Worm (Caenorhabditis elegans): ENCODE results near the gene sel-13.
"Not testable (repeated sequence)": the region's sequence is repeated elsewhere in the genome, so short reads cannot be mapped to it uniquely, and the experiment has no call there.

The sel-13 gene

DNA sequence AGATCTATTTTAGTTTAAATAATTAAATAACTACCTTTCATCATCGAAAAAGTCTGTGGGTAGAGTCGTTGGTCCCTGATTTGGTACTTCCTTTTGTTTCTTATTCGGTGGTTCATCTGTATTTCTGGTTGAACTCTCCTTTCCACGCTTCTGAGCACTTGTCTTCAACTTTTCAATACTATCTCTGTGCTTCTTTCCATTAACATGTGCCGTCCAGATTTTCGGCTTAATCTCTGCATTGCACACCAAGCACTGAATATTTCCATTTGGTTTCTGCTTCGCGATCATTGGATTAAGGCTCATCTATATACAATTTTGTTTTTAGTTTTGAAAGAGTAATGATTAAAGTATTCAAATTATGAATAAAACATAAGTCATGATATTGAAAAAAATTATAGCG, at the start of gene sel-13:
Gene sel-13 (minus strand): TSS at position 303 of the 400 bp plus-strand sequence.
- TF ChIP-seq unc-62 (GFP tag; optimal IDR thresholded peaks at IDR 0.05): no peak

DNA sequence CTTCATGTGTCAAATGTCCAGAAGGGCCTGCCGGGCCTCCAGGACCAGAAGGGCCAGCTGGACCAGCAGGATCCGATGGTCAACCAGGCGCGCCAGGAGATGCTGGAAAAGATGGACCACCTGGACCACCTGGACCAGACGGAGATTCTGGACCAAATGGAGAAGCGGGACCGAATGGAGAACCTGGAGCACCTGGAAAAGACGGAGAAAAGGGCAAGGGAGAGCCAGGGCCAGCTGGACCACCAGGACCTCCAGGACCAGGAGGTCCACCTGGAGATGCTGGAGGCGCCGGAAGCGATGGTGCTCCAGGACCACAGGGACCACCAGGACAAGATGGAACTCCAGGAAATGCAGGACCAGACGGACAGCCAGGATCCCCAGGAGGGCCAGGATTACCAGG, 48.6 kb upstream of the sel-13 start:
- no peak for TF ChIP-seq unc-62 (GFP tag; optimal IDR thresholded peaks at IDR 0.05)

DNA sequence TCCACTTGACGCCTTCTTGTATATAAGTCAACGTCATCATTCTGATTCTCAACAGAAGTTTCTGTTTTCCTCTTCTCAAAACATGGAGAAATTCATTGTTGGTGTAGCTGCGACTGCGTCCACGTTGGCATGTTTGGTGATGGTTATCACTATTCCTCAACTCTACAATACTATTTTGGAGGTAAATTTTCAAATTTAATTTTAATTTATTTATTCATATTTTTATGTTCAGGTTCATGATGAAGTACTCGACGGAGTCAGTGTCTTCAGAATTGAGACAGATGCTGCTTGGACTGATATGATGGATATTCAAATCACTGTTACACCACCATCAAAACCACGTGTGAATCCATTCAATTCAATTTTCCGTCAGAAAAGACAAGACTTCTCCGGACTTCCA, 48.1 kb upstream of the sel-13 start, which contains the start of gene col-89:
Gene col-89 (plus strand): TSS at position 19 of the 400 bp plus-strand sequence.
- no peak for TF ChIP-seq unc-62 (GFP tag; optimal IDR thresholded peaks at IDR 0.05)

DNA sequence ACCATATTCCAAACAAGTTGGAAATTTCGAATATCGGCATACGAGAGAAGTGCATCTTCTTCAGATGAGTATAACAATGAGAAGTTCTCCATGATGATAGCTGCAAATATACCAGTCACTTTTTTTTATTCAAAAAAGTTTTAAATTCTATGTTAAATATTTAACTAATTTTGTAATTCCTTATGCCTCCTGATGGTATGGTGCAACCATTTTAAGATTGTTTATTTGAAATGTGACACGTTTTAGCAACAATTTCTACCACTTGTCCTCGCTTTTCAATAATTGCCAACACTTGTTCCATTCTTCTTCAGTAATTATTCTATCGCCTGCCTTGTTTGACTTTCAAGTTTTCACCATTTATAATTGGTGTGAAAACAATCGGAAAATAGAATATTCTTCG, 45.9 kb upstream of the sel-13 start, which contains the start of gene F17C8.6:
Gene F17C8.6 (minus strand): TSS at position 101 of the 400 bp plus-strand sequence.
- TF ChIP-seq unc-62 (GFP tag; optimal IDR thresholded peaks at IDR 0.05): no peak

DNA sequence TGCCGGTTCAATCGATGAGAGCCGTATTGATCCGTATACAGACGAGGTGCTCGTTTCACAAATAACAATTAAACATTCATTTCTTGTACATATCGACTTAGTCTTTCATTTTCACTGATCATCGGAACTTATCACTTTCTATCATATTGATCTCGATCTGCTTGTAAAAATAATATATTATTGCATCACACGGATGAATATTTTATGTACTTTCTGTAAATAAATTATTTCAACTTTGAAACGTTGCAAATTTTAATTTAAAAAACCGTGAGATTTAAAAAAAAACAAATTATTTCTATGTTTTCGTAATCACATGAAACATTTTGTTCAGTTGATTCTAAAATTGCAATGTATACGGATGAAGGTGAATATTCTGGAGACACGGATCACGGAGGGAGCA, 42.6 kb upstream of the sel-13 start, which contains the start of gene twk-6:
Gene twk-6 (plus strand): TSS at position 301 of the 400 bp plus-strand sequence.
- not testable (repeated sequence) for TF ChIP-seq unc-62 (GFP tag; optimal IDR thresholded peaks at IDR 0.05)

DNA sequence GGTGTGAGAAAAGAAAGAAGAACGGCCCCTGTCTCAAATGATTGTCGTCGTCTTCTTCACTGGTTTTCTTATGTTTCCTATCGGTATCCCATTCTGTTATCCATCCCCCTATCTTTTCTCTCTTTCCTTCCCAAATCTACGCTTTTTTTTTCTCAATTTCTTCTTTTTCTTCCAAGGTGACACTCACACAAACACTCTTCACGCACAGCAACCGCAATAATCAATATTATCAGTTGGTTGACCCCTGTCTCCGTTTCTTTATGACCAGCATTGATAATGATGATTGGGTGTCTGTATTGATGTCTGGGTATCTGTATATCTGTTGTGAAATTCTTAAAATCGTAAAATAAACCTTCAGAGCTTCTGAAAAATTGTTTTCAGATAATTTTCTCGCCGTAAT, 40.8 kb upstream of the sel-13 start:
- no peak for TF ChIP-seq unc-62 (GFP tag; optimal IDR thresholded peaks at IDR 0.05)

DNA sequence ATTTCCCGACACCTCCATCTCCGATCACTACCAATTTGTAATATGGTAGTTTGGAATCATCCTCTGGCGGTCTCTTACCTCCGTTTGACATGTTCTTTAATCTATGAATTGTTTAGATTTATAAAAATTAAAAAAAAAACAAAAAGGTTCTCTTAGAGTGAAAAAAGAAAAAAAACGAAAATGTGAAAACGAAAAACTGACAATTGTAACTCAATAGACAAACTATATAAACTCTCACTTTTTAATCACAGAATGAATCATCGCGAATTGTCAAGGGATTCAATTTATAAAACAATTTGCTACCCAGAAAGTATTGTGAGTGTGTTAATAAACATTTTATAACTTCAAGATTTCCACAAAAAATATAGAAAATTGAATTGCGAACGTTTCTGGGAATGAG, 40.0 kb upstream of the sel-13 start, which contains the start of gene ras-2:
Gene ras-2 (minus strand): TSS at position 101 of the 400 bp plus-strand sequence.
- no peak for TF ChIP-seq unc-62 (GFP tag; optimal IDR thresholded peaks at IDR 0.05)

DNA sequence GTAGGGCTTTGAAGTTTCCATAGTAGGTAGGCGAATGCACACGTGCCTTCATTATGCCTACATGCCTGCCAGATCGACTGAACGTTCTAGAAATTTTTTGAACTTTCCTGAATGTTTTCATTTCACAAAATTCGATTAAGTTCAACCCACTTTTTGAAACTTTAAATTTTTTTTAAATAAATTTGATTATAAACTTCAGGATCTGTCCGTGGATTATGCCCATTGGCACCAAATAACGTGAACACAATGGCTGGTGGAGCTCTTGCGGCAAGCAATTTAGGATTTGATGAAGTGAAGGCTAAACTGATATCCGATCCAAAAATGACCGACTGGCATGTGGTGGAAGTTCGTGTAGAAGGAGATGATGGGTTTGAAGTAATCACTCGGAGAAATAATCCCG, 35.4 kb upstream of the sel-13 start, which contains the start of gene F17C8.7:
Gene F17C8.7 (plus strand): TSS at position 301 of the 400 bp plus-strand sequence.
- TF ChIP-seq unc-62 (GFP tag; optimal IDR thresholded peaks at IDR 0.05): no peak

DNA sequence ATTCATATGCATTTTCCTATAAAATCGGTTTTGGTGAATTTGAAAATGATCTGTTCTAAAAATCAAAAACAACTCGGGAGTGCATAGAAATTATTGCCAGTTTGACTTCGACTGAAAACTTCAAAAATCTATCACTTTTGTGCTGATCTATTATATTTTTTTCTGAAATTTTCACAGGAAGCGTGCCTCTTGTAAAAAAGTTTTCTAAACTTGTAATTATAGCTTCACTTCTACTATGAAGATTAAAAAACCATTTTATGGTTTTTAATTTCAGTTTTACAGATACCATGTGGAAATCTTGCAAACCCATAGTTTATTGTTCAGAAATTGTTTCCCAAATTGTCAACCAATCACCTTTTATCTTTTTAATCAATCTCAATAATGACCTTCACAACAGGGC, 34.0 kb upstream of the sel-13 start, which contains the start of gene F17C8.9:
Gene F17C8.9 (plus strand): TSS at position 301 of the 400 bp plus-strand sequence.
- TF ChIP-seq unc-62 (GFP tag; optimal IDR thresholded peaks at IDR 0.05): no peak

DNA sequence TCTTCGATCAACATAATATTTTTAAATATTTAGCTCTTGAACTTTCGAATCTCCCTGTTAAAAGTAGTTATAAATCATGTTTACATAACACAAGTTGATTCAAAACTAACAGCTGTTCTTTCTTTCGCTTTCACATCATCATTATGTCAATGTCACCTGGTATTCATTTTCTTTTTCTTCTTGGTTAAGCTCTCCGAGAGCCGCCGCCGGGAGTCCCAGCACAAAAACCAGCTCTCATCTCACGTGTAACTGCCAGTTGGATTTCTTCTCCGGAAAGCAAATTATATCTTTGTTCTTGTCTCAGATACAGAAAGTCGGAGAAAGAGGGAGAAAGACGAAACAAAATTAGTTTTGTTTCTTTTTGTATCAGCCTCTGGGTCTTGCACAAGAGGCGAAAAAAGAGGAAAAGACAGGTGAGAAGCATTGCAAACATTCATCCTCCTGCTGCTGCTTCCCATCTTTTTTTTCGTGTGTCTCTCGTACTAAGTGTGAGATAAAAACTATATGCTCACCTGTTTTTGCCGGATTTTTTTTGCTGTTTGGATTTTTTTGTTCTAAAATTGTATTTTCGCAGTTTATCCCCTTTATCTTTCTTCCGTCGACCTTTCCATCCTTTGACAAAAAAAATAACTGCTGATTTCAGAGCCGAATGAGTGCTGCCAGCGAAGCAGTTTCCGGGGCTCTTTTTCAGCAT, 31.4 kb upstream of the sel-13 start, which contains the start of gene F17C8.3:
Gene F17C8.3 (plus strand): TSS at position 644 of the 694 bp plus-strand sequence.
- TF ChIP-seq unc-62 (GFP tag; optimal IDR thresholded peaks at IDR 0.05): no peak

DNA sequence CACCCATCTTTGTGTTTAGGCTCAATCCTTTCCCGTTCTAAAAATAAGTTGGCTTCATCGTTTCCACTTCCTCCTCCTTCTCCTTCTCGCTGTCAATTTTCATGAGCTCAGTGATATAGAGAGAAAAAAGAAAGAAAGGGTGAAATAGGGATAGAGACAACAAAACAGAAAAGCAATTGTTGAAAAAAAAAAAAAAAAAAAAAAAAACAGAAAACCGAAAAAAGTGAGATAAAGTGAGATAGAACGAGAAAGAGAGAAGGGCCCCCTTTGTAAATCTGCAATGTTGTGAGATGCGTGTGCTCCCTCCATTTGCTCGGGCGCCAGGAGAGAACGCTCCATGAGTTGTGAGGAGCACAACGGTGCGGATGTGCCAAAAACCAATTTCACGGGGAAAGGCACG, 23.9 kb upstream of the sel-13 start:
- TF ChIP-seq unc-62 (GFP tag; optimal IDR thresholded peaks at IDR 0.05): no peak

DNA sequence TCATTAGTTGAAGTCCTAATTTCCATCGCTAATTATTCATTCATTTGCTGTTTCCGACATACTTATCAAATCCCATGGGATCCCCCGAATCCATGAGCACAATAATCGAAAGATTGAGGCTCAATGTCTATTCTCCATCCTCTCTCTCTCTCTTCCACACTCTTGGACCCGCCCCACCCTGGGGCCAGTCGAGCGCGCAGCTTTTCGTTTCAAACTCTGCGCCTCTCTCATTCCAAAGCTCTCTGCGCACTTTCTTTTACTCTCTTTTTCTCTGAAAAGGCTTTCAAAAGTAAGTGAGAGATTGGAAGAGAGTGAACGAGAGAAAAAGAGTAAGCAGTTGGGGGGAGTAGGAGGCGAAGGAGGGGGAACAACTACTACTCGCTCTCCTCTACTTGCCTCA, 21.7 kb upstream of the sel-13 start, which contains the start of gene acy-1:
Gene acy-1 (plus strand): TSS at position 346 of the 400 bp plus-strand sequence.
- TF ChIP-seq unc-62 (GFP tag; optimal IDR thresholded peaks at IDR 0.05): no peak

DNA sequence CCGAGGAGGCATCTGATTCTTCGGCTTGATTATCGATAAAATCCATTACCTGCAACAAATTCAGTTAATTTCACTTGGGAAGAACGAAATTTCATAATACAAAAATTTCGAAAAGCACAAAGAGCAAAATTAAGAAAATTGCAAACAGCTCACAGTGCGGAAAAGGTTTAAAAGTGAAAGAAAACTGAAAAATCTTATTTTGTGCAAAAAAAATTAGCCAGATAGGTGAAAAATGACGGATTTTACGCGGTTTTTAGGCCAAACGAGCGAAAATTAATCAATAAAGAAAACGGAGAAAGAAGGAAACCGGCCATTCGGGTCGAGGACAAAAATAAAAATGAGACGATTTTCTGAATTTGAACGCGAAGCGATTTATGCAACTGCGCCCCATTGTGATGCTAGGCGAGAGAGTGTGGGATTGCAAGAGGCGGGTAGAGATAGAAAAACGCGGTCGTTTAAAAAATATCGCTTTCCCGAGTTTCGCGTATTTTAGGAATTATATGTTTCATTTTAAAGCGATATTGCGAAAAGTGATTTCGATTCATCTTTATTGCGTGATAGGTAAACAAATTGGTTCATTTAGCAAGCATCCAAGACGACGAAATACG, 20.7 kb upstream of the sel-13 start, which contains the start of gene emb-5:
Gene emb-5 (minus strand): TSS at position 51 of the 608 bp plus-strand sequence.
- TF ChIP-seq unc-62 (GFP tag; optimal IDR thresholded peaks at IDR 0.05): no peak

DNA sequence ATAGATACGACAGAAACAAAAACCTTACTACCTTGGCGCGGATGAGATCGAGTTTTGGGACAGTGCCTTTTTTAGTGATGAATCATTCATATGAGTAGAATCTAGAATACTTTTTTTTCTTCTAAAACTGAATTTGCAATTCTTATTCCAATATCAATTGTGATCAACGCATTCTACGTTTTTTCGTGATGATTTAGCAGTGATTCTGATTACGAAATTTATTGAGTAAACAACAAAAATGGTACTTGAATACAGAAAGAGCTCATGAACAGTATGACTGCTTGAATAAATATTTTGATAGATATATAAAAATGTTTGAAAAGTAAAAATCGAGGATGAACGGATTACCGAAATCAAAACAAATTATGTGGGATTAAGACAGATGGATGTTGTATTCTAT, 15.1 kb upstream of the sel-13 start, which contains the start of gene him-18:
Gene him-18 (minus strand): TSS at position 101 of the 400 bp plus-strand sequence.
- TF ChIP-seq unc-62 (GFP tag; optimal IDR thresholded peaks at IDR 0.05): no peak

DNA sequence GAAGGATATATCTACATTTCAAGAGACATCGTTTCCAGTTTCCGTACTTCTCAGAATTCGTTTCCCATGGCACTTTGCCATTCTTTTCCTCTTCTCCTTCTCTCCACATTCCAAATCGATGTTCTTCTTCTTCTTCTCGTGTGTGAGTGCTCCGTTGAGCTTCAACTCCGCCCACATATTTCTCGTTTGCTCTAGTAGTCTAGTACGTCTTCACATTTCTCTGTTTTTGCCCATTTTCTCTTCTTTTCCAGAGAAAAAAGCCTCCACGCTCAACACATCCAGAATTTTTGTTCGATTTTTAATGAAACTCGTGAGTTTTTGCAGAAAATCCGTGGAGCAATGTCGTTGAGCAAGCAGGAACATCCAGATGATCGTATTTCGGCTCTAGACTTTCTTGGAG, 8.9 kb upstream of the sel-13 start, which contains the start of gene T04A8.18:
Gene T04A8.18 (plus strand): TSS at position 301 of the 400 bp plus-strand sequence.
- TF ChIP-seq unc-62 (GFP tag; optimal IDR thresholded peaks at IDR 0.05): no peak

DNA sequence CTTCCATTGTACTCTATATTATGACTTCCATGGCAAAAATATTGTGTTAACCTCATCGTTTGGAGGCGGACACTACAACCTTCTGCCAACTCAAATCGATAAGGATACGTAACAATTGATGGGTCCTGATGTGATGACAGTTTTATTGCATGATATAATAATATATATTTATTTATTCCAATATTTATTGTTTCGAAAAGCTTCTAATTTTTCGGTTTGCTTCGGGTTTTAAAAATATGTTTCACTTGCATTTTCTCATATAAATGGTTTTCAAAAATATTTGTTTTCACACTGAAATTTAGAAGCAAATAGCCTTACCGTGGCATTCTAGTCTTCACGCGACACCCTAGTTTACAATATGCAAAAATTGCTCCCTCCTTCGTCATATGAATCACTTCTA, 6.7 kb upstream of the sel-13 start, which contains the start of gene T04A8.13:
Gene T04A8.13 (plus strand): TSS at position 301 of the 400 bp plus-strand sequence.
- TF ChIP-seq unc-62 (GFP tag; optimal IDR thresholded peaks at IDR 0.05): no peak
